Fruit fly (Drosophila melanogaster) whole organism, embryonic: Measurements from ENCODE around the gene CG13984.

ENCODE experiments used
- CG10366 ChIP-seq: fragments of 200-800 bp; sonication (Bioruptor generic); IDR thresholded peaks from 2 replicates; pipeline ENCODE4 v1.3.6; 2022; ENCODE audit warnings: missing biosample characterization, missing genetic modification characterization
- CG10654 ChIP-seq: fragments of 200-800 bp; sonication (Bioruptor generic); optimal IDR thresholded peaks from 2 replicates; lab custom pipeline; 2016; ENCODE audit warnings: missing biosample characterization, missing genetic modification characterization
- CG10959 ChIP-seq: fragments of 200-800 bp; sonication (Bioruptor generic); IDR thresholded peaks from 2 replicates; pipeline ENCODE4 v1.3.6; 2022; ENCODE audit warnings: missing biosample characterization, missing genetic modification characterization
- CG12219 ChIP-seq: fragments of 200-800 bp; sonication (Bioruptor generic); optimal IDR thresholded peaks from 3 replicates; lab custom pipeline; 2018; ENCODE audit warnings: missing biosample characterization, mild to moderate bottlenecking, missing genetic modification characterization
- CG1233 ChIP-seq: fragments of 200-800 bp; sonication (Bioruptor generic); optimal IDR thresholded peaks from 4 replicates; lab custom pipeline; 2018; ENCODE audit warnings: missing biosample characterization, mild to moderate bottlenecking, missing genetic modification characterization
- CG12744 ChIP-seq: fragments of 200-800 bp; sonication (Bioruptor generic); optimal IDR thresholded peaks from 2 replicates; lab custom pipeline; 2016; ENCODE audit warnings: missing biosample characterization, missing genetic modification characterization
- CG13424 ChIP-seq: fragments of 200-800 bp; sonication (Bioruptor generic); optimal IDR thresholded peaks from 2 replicates; lab custom pipeline; 2019; ENCODE audit warnings: missing biosample characterization, mild to moderate bottlenecking, missing genetic modification characterization, moderate library complexity
- CG14667 ChIP-seq: fragments of 200-800 bp; sonication (Bioruptor generic); IDR thresholded peaks from 2 replicates; pipeline ENCODE4 v1.3.6; 2022; ENCODE audit warnings: missing biosample characterization, missing genetic modification characterization
- CG14710 ChIP-seq: fragments of 200-800 bp; sonication (Bioruptor generic); optimal IDR thresholded peaks from 3 replicates; lab custom pipeline; 2019; ENCODE audit warnings: missing biosample characterization, mild to moderate bottlenecking, missing genetic modification characterization, moderate library complexity
- CG17568 ChIP-seq: fragments of 200-800 bp; sonication (Bioruptor generic); optimal IDR thresholded peaks from 2 replicates; lab custom pipeline; 2018; ENCODE audit warnings: missing biosample characterization, mild to moderate bottlenecking, missing genetic modification characterization, moderate library complexity
- CG18011 ChIP-seq: fragments of 200-800 bp; sonication (Bioruptor generic); optimal IDR thresholded peaks from 2 replicates; lab custom pipeline; 2017; ENCODE audit warnings: missing biosample characterization, missing genetic modification characterization, mild to moderate bottlenecking, moderate library complexity, missing genotype
- CG2129 ChIP-seq: fragments of 200-800 bp; sonication (Bioruptor generic); IDR thresholded peaks from 2 replicates; pipeline ENCODE4 v1.3.6; 2022; ENCODE audit warnings: missing biosample characterization, missing genetic modification characterization; ENCODE audit not compliant: partially characterized antibody
- CG31365 ChIP-seq: fragments of 200-800 bp; sonication (Bioruptor generic); optimal IDR thresholded peaks from 2 replicates; lab custom pipeline; 2018; ENCODE audit warnings: missing biosample characterization, mild to moderate bottlenecking, missing genetic modification characterization
- CG31441 ChIP-seq: fragments of 200-800 bp; sonication (Bioruptor generic); IDR thresholded peaks from 2 replicates; pipeline ENCODE4 v1.3.6; 2022; ENCODE audit warnings: missing biosample characterization, missing genetic modification characterization
- CG3847 ChIP-seq: fragments of 200-800 bp; sonication (Bioruptor generic); IDR thresholded peaks from 2 replicates; pipeline ENCODE4 v1.3.6; 2022; ENCODE audit warnings: missing biosample characterization, missing genetic modification characterization
- CG6175 ChIP-seq: fragments of 200-800 bp; sonication (Bioruptor generic); IDR thresholded peaks from 3 replicates; pipeline ENCODE4 v1.3.6; 2022; ENCODE audit warnings: missing biosample characterization, missing genetic modification characterization
- CG6813 ChIP-seq: fragments of 200-800 bp; sonication (Bioruptor generic); optimal IDR thresholded peaks from 2 replicates; lab custom pipeline; 2017; ENCODE audit warnings: missing biosample characterization, missing genetic modification characterization, mild to moderate bottlenecking, moderate library complexity, missing genetic modification reagents
- CG6854 ChIP-seq: fragments of 200-800 bp; sonication (Bioruptor generic); optimal IDR thresholded peaks from 3 replicates; lab custom pipeline; 2017; ENCODE audit warnings: missing biosample characterization, mild to moderate bottlenecking, missing genetic modification characterization
- CG7271 ChIP-seq: fragments of 200-800 bp; sonication (Bioruptor generic); optimal IDR thresholded peaks from 2 replicates; lab custom pipeline; 2018; ENCODE audit warnings: missing biosample characterization, mild to moderate bottlenecking, missing genetic modification characterization, moderate library complexity
- CG8281 ChIP-seq: fragments of 200-800 bp; sonication (Bioruptor generic); optimal IDR thresholded peaks from 2 replicates; lab custom pipeline; 2018; ENCODE audit warnings: missing biosample characterization, mild to moderate bottlenecking, missing genetic modification characterization, moderate library complexity
- CG8388 ChIP-seq: fragments of 200-800 bp; sonication (Bioruptor generic); optimal IDR thresholded peaks from 2 replicates; lab custom pipeline; 2019; ENCODE audit warnings: missing biosample characterization, mild to moderate bottlenecking, missing genetic modification characterization, moderate library complexity
- Dad ChIP-seq: fragments of 200-800 bp; sonication (Bioruptor generic); optimal IDR thresholded peaks from 3 replicates; lab custom pipeline; 2016; ENCODE audit warnings: missing biosample characterization, missing genetic modification characterization
- Dref ChIP-seq: fragments of 200-800 bp; sonication (Bioruptor generic); IDR thresholded peaks from 2 replicates; pipeline ENCODE4 v1.3.6; 2022; ENCODE audit warnings: missing biosample characterization, missing genetic modification characterization
- Elba2 ChIP-seq: fragments of 200-800 bp; sonication (Bioruptor generic); optimal IDR thresholded peaks from 3 replicates; lab custom pipeline; 2016; ENCODE audit warnings: missing biosample characterization, missing genetic modification characterization
- Fer2 ChIP-seq: fragments of 200-800 bp; sonication (Bioruptor generic); optimal IDR thresholded peaks from 2 replicates; lab custom pipeline; 2018; ENCODE audit warnings: missing biosample characterization, mild to moderate bottlenecking, missing genetic modification characterization, moderate library complexity
- H15 ChIP-seq: fragments of 200-800 bp; sonication (Bioruptor generic); IDR thresholded peaks from 3 replicates; pipeline ENCODE4 v1.3.6; 2022; ENCODE audit warnings: missing biosample characterization, missing genetic modification characterization
- MESR4 ChIP-seq: fragments of 200-800 bp; sonication (Bioruptor generic); optimal IDR thresholded peaks from 2 replicates; lab custom pipeline; 2018; ENCODE audit warnings: missing biosample characterization, mild to moderate bottlenecking, missing genetic modification characterization, moderate library complexity
- Med ChIP-seq: fragments of 200-800 bp; sonication (Bioruptor generic); peaks from one replicate; lab custom pipeline; 2016; ENCODE audit warnings: missing biosample characterization, missing genetic modification characterization, mild to moderate bottlenecking, inconsistent platforms, moderate library complexity
- Mrtf ChIP-seq: fragments of 200-800 bp; sonication (Bioruptor generic); IDR thresholded peaks from 3 replicates; pipeline ENCODE4 v1.3.6; 2022; ENCODE audit warnings: missing biosample characterization, missing genetic modification characterization
- Opbp ChIP-seq: fragments of 200-800 bp; sonication (Bioruptor generic); IDR thresholded peaks from 3 replicates; pipeline ENCODE4 v1.3.6; 2022; ENCODE audit warnings: missing biosample characterization, missing genetic modification characterization; ENCODE audit not compliant: partially characterized antibody
- Sox100B ChIP-seq: fragments of 200-800 bp; sonication (Bioruptor generic); optimal IDR thresholded peaks from 3 replicates; lab custom pipeline; 2018; ENCODE audit warnings: missing biosample characterization, mild to moderate bottlenecking, missing genetic modification characterization
- Sry-δ ChIP-seq: fragments of 200-800 bp; sonication (Bioruptor generic); optimal IDR thresholded peaks from 2 replicates; lab custom pipeline; 2016; ENCODE audit warnings: missing biosample characterization, missing genetic modification characterization
- Stat92E ChIP-seq, 3 experiments: fragments of >200 bp in 2 of 3; fragments of 200-800 bp in 1 of 3; sonication (Bioruptor generic) in 1 of 3; optimal IDR thresholded peaks; 2 replicates each; lab custom pipeline; 2017 to 2019; ENCODE audit warnings: missing biosample characterization in 3 of 3, missing genetic modification characterization in 3 of 3, mild to moderate bottlenecking in 1 of 3, moderate library complexity in 1 of 3
- TFAM ChIP-seq: fragments of 200-800 bp; sonication (Bioruptor generic); optimal IDR thresholded peaks from 2 replicates; lab custom pipeline; 2017; ENCODE audit warnings: missing biosample characterization, missing genetic modification characterization, inconsistent platforms
- Tbp ChIP-seq: fragments of >200 bp; optimal IDR thresholded peaks from 2 replicates; lab custom pipeline; 2018; ENCODE audit warnings: missing biosample characterization, missing genetic modification characterization
- bigmax ChIP-seq: fragments of 200-800 bp; sonication (Bioruptor generic); optimal IDR thresholded peaks from 2 replicates; lab custom pipeline; 2018; ENCODE audit warnings: missing biosample characterization, mild to moderate bottlenecking, missing genetic modification characterization
- da ChIP-seq: fragments of 200-800 bp; sonication (Bioruptor generic); optimal IDR thresholded peaks from 2 replicates; lab custom pipeline; 2016; ENCODE audit warnings: missing biosample characterization, missing genetic modification characterization
- danr ChIP-seq: fragments of 200-800 bp; sonication (Bioruptor generic); IDR thresholded peaks from 2 replicates; pipeline ENCODE4 v1.3.6; 2022; ENCODE audit warnings: missing biosample characterization, missing genetic modification characterization
- gce ChIP-seq: fragments of 200-800 bp; sonication (Bioruptor generic); IDR thresholded peaks from 3 replicates; pipeline ENCODE4 v1.3.6; 2022; ENCODE audit warnings: missing biosample characterization, missing genetic modification characterization
- hbn ChIP-seq: fragments of 200-800 bp; sonication (Bioruptor generic); IDR thresholded peaks from 2 replicates; pipeline ENCODE4 v1.3.6; 2022; ENCODE audit warnings: missing biosample characterization, missing genetic modification characterization; ENCODE audit not compliant: partially characterized antibody
- luna ChIP-seq: fragments of 200-800 bp; sonication (Bioruptor generic); optimal IDR thresholded peaks from 2 replicates; lab custom pipeline; 2016; ENCODE audit warnings: missing biosample characterization, missing genetic modification characterization
- sna ChIP-seq: fragments of 200-800 bp; sonication (Bioruptor generic); IDR thresholded peaks from 2 replicates; pipeline ENCODE4 v1.3.6; 2022; ENCODE audit warnings: missing biosample characterization, missing genetic modification characterization; ENCODE audit not compliant: partially characterized antibody
- sob ChIP-seq: fragments of 200-800 bp; sonication (Bioruptor generic); IDR thresholded peaks from 2 replicates; pipeline ENCODE4 v1.3.6; 2022; ENCODE audit warnings: missing biosample characterization, missing genetic modification characterization
- tll ChIP-seq, 2 experiments: fragments of 200-800 bp in 1 of 2; fragments of >200 bp in 1 of 2; sonication (Bioruptor generic) in 1 of 2; optimal IDR thresholded peaks; 2 replicates each; lab custom pipeline; 2017 to 2019; ENCODE audit warnings: missing biosample characterization in 2 of 2, missing genetic modification characterization in 2 of 2, mild to moderate bottlenecking in 1 of 2, moderate library complexity in 1 of 2
- toy ChIP-seq: fragments of 200-800 bp; sonication (Bioruptor generic); IDR thresholded peaks from 2 replicates; pipeline ENCODE4 v1.3.6; 2022; ENCODE audit warnings: missing biosample characterization, missing genetic modification characterization
- vvl ChIP-seq: fragments of 200-800 bp; sonication (Bioruptor generic); IDR thresholded peaks from 2 replicates; pipeline ENCODE4 v1.3.6; 2022; ENCODE audit warnings: missing biosample characterization, missing genetic modification characterization
- wdn ChIP-seq: fragments of 200-800 bp; sonication (Bioruptor generic); IDR thresholded peaks from 2 replicates; pipeline ENCODE4 v1.3.6; 2022; ENCODE audit warnings: missing biosample characterization, missing genetic modification characterization
- wek ChIP-seq: fragments of 200-800 bp; sonication (Bioruptor generic); optimal IDR thresholded peaks from 3 replicates; lab custom pipeline; 2018; ENCODE audit warnings: missing biosample characterization, mild to moderate bottlenecking, missing genetic modification characterization, moderate library complexity
- wor ChIP-seq: fragments of 200-800 bp; sonication (Bioruptor generic); IDR thresholded peaks from 2 replicates; pipeline ENCODE4 v1.3.6; 2022; ENCODE audit warnings: missing biosample characterization, missing genetic modification characterization

The CG13984 gene

dm6 chr2L:6350984-6351808, 42.6 kb downstream of the CG13984 start, which contains the start of gene CG9498 (continued):
- TF ChIP-seq danr (GFP tag; lab: Robert Waterston, UW) (peak; percentile 90), CG18011 (peak; percentile 54), CG7271 (tag; lab: Kevin White, UChicago) (no peak), Med (peak; percentile 73), CG6175 (GFP tag; lab: Robert Waterston, UW) (peak; percentile 60; the same call in 2 of the 3 replicates), Sry-δ (GFP tag; lab: Kevin White, UChicago) (no peak), bigmax (GFP tag; lab: Kevin White, UChicago) (no peak), CG2129 (no peak), toy (GFP tag; lab: Robert Waterston, UW) (peak; percentile 83), CG13424 (tag; lab: Kevin White, UChicago) (peak; percentile 89), CG6813 (GFP tag; lab: Kevin White, UChicago) (peak; percentile 86), CG14667 (GFP tag; lab: Robert Waterston, UW) (peak; percentile 67), CG10959 (GFP tag; lab: Robert Waterston, UW) (no peak), CG1233 (GFP tag; lab: Kevin White, UChicago) (peak; percentile 57), CG12219 (peak; percentile 23), CG14710 (tag; lab: Kevin White, UChicago) (peak; percentile 8), Opbp (GFP tag; lab: Robert Waterston, UW) (no peak), Stat92E (GFP tag; optimal IDR thresholded peaks at IDR 0.05; lab: Kevin White, UChicago) (no peak), Mrtf (GFP tag; lab: Robert Waterston, UW) (no peak), CG12744 (GFP tag; lab: Kevin White, UChicago) (no peak), CG6854 (GFP tag; lab: Kevin White, UChicago) (peak; percentile 91), Sox100B (peak; percentile 90), wek (GFP tag; lab: Kevin White, UChicago) (no peak), sob (GFP tag; lab: Robert Waterston, UW) (peak; percentile 57), vvl (peak; percentile 57), CG17568 (GFP tag; lab: Kevin White, UChicago) (no peak), Dad (GFP tag; lab: Kevin White, UChicago) (no peak), luna (GFP tag; lab: Kevin White, UChicago) (peak; percentile 18), CG10654 (GFP tag; lab: Kevin White, UChicago) (peak; percentile 48), tll (GFP tag; optimal IDR thresholded peaks at IDR 0.05; lab: Kevin White, UChicago) (no peak), sna (GFP tag; lab: Robert Waterston, UW) (no peak), CG10366 (GFP tag; lab: Robert Waterston, UW) (peak; percentile 59), wdn (GFP tag; lab: Robert Waterston, UW) (peak; percentile 78), da (no peak), MESR4 (no peak), CG3847 (GFP tag; lab: Robert Waterston, UW) (peak; percentile 76), gce (GFP tag; lab: Robert Waterston, UW) (0 out of 3 replicates have a peak, but pooled peaks have one; percentile 21), Elba2 (GFP tag; lab: Kevin White, UChicago) (no peak), Dref (GFP tag; lab: Robert Waterston, UW) (no peak), CG8281 (tag; lab: Kevin White, UChicago) (peak; percentile 57), hbn (GFP tag; lab: Robert Waterston, UW) (no peak), CG31365 (tag; lab: Kevin White, UChicago) (no peak), TFAM (GFP tag; lab: Kevin White, UChicago) (no peak), Tbp (GFP tag; lab: Kevin White, UChicago) (no peak), Fer2 (tag; lab: Kevin White, UChicago) (peak; percentile 84), CG8388 (GFP tag; lab: Kevin White, UChicago) (peak; percentile 60), wor (GFP tag; lab: Robert Waterston, UW) (no peak), CG31441 (GFP tag; lab: Robert Waterston, UW) (peak; percentile 84), H15 (GFP tag; lab: Robert Waterston, UW) (peak; percentile 63; the same call in 2 of the 3 replicates)
